Worm (Caenorhabditis elegans) whole organism, L4/young adult: Measurements from ENCODE around the gene lgc-49.

Experiments used
- W03F9.2 ChIP-seq: fragments of 150-350 bp; optimal IDR thresholded peaks from 2 replicates; lab custom pipeline; 2014; ENCODE audit warnings: missing biosample characterization, missing genetic modification characterization
- dao-5 ChIP-seq: sonication (generic microtip); optimal IDR thresholded peaks from 2 replicates; lab custom pipeline; 2016; ENCODE audit warnings: missing genotype, missing genetic modification characterization, moderate library complexity, missing compliant biosample characterization
- him-1 ChIP-seq: sonication (generic microtip); optimal IDR thresholded peaks from 2 replicates; lab custom pipeline; 2016; ENCODE audit warnings: missing genotype, missing genetic modification reagents, missing genetic modification characterization, missing compliant biosample characterization

DNA sequence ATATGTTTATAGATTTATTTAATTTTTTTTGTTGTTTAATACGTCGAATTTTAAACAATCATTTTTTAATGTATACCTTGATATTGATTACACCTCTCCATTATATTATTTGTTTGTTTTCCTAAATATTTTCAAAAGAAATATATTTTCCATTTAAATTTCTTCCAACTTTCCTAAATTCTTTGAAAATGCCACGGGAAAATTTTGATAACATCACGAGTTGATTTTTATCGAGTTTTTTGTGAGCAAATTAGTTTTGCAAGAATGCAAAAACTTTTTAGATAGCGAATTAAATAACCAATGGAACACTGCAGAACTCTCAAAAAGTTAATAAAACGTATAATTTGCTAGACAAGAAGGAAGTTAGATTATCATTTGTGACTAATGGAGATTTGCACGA, 33.1 kb upstream of the lgc-49 start, which contains the start of gene srg-42:
- TF ChIP-seq W03F9.2 (tag; lab: Kevin White, UChicago) (no peak), him-1 (tag; lab: Kevin White, UChicago) (no peak), dao-5 (tag; lab: Kevin White, UChicago) (no peak)
